Fruit fly (Drosophila melanogaster) whole organism, embryonic: Measurements from ENCODE around the gene cic.

Experiments used
- CG1024 ChIP-seq: fragments of 200-800 bp; sonication (Bioruptor generic); IDR thresholded peaks from 2 replicates; pipeline ENCODE4 v1.3.6; 2022; ENCODE audit warnings: missing biosample characterization, missing genetic modification characterization
- CG10543 ChIP-seq: fragments of 200-800 bp; sonication (Bioruptor generic); optimal IDR thresholded peaks from 3 replicates; lab custom pipeline; 2017; ENCODE audit warnings: missing biosample characterization, mild to moderate bottlenecking, missing genetic modification characterization, moderate library complexity
- CG11085 ChIP-seq: fragments of 200-800 bp; sonication (Bioruptor generic); IDR thresholded peaks from 2 replicates; pipeline ENCODE4 v1.3.6; 2022; ENCODE audit warnings: missing biosample characterization, missing genetic modification characterization
- CG12104 ChIP-seq: fragments of 200-800 bp; sonication (Bioruptor generic); optimal IDR thresholded peaks from 3 replicates; lab custom pipeline; 2016; ENCODE audit warnings: missing biosample characterization, missing genetic modification characterization
- CG13123 ChIP-seq: fragments of 200-800 bp; sonication (Bioruptor generic); optimal IDR thresholded peaks from 2 replicates; lab custom pipeline; 2016; ENCODE audit warnings: missing biosample characterization, missing genetic modification characterization
- CG18476 ChIP-seq: fragments of 200-800 bp; sonication (Bioruptor generic); optimal IDR thresholded peaks from 2 replicates; lab custom pipeline; 2016; ENCODE audit warnings: missing biosample characterization, mild to moderate bottlenecking, missing genetic modification characterization
- CG18599 ChIP-seq: fragments of 200-800 bp; sonication (Bioruptor generic); optimal IDR thresholded peaks from 3 replicates; lab custom pipeline; 2017; ENCODE audit warnings: missing biosample characterization, missing genetic modification characterization, mild to moderate bottlenecking, moderate library complexity, missing genetic modification reagents
- CG18764 ChIP-seq: fragments of 200-800 bp; sonication (Bioruptor generic); optimal IDR thresholded peaks from 3 replicates; lab custom pipeline; 2016; ENCODE audit warnings: missing biosample characterization, missing genetic modification characterization
- CG2116 ChIP-seq: fragments of 200-800 bp; sonication (Bioruptor generic); optimal IDR thresholded peaks from 3 replicates; lab custom pipeline; 2018; ENCODE audit warnings: missing biosample characterization, mild to moderate bottlenecking, missing genetic modification characterization
- CG2202 ChIP-seq: fragments of 200-800 bp; sonication (Bioruptor generic); optimal IDR thresholded peaks from 2 replicates; lab custom pipeline; 2018; ENCODE audit warnings: missing biosample characterization, mild to moderate bottlenecking, missing genetic modification characterization
- CG2678 ChIP-seq: fragments of 200-800 bp; sonication (Bioruptor generic); optimal IDR thresholded peaks from 3 replicates; lab custom pipeline; 2019; ENCODE audit warnings: missing biosample characterization, mild to moderate bottlenecking, missing genetic modification characterization, moderate library complexity
- CG30403 ChIP-seq: fragments of 200-800 bp; sonication (Bioruptor generic); optimal IDR thresholded peaks from 3 replicates; lab custom pipeline; 2016; ENCODE audit warnings: missing biosample characterization, missing genetic modification characterization
- CG3407 ChIP-seq: fragments of 200-800 bp; sonication (Bioruptor generic); optimal IDR thresholded peaks from 2 replicates; lab custom pipeline; 2018; ENCODE audit warnings: missing biosample characterization, mild to moderate bottlenecking, missing genetic modification characterization
- CG3838 ChIP-seq: fragments of 200-800 bp; sonication (Bioruptor generic); optimal IDR thresholded peaks from 3 replicates; lab custom pipeline; 2016; ENCODE audit warnings: missing biosample characterization, missing genetic modification characterization
- CG3847 ChIP-seq: fragments of 200-800 bp; sonication (Bioruptor generic); IDR thresholded peaks from 2 replicates; pipeline ENCODE4 v1.3.6; 2022; ENCODE audit warnings: missing biosample characterization, missing genetic modification characterization
- CG4707 ChIP-seq: fragments of 200-800 bp; sonication (Bioruptor generic); optimal IDR thresholded peaks from 2 replicates; lab custom pipeline; 2018; ENCODE audit warnings: missing biosample characterization, mild to moderate bottlenecking, missing genetic modification characterization, moderate library complexity
- CG5245 ChIP-seq: fragments of 200-800 bp; sonication (Bioruptor generic); optimal IDR thresholded peaks from 3 replicates; lab custom pipeline; 2016; ENCODE audit warnings: missing biosample characterization, missing genetic modification characterization
- CG7372 ChIP-seq: fragments of 200-800 bp; sonication (Bioruptor generic); IDR thresholded peaks from 2 replicates; pipeline ENCODE4 v1.3.6; 2022; ENCODE audit warnings: missing biosample characterization, missing genetic modification characterization
- CG8924 ChIP-seq: fragments of 200-800 bp; optimal IDR thresholded peaks from 3 replicates; lab custom pipeline; 2019; ENCODE audit warnings: missing biosample characterization, mild to moderate bottlenecking, missing genetic modification characterization, moderate library complexity
- CG9876 ChIP-seq: fragments of 200-800 bp; sonication (Bioruptor generic); optimal IDR thresholded peaks from 2 replicates; lab custom pipeline; 2016; ENCODE audit warnings: missing biosample characterization, missing genetic modification characterization
- Dbx ChIP-seq: fragments of 200-800 bp; sonication (Bioruptor generic); IDR thresholded peaks from 3 replicates; pipeline ENCODE4 v1.3.6; 2022; ENCODE audit warnings: missing biosample characterization, missing genetic modification characterization
- Dip3 ChIP-seq: fragments of 200-800 bp; sonication (Bioruptor generic); optimal IDR thresholded peaks from 3 replicates; lab custom pipeline; 2016; ENCODE audit warnings: missing biosample characterization, missing genetic modification characterization
- E2f1 ChIP-seq: fragments of 200-800 bp; sonication (Bioruptor generic); IDR thresholded peaks from 2 replicates; pipeline ENCODE4 v1.3.6; 2022; ENCODE audit warnings: missing biosample characterization, missing genetic modification characterization
- Ets97D ChIP-seq: fragments of 200-800 bp; sonication (Bioruptor generic); optimal IDR thresholded peaks from 3 replicates; lab custom pipeline; 2016; ENCODE audit warnings: missing biosample characterization, missing genetic modification characterization
- Fer2 ChIP-seq: fragments of 200-800 bp; sonication (Bioruptor generic); optimal IDR thresholded peaks from 2 replicates; lab custom pipeline; 2018; ENCODE audit warnings: missing biosample characterization, mild to moderate bottlenecking, missing genetic modification characterization, moderate library complexity
- HHEX ChIP-seq: fragments of 200-800 bp; sonication (Bioruptor generic); optimal IDR thresholded peaks from 3 replicates; lab custom pipeline; 2017; ENCODE audit warnings: missing biosample characterization, mild to moderate bottlenecking, missing genetic modification characterization, missing genetic modification reagents
- HLHmδ ChIP-seq: fragments of 200-800 bp; sonication (Bioruptor generic); optimal IDR thresholded peaks from 2 replicates; lab custom pipeline; 2018; ENCODE audit warnings: missing biosample characterization, mild to moderate bottlenecking, missing genetic modification characterization, moderate library complexity
- Hr39 ChIP-seq: fragments of >200 bp; optimal IDR thresholded peaks from 2 replicates; lab custom pipeline; 2017
- Hr51 ChIP-seq, 2 experiments: fragments of 200-800 bp; sonication (Bioruptor generic); optimal IDR thresholded peaks; 2 replicates in 1 of 2; 3 replicates in 1 of 2; lab custom pipeline; 2016 to 2018; ENCODE audit warnings: missing biosample characterization in 2 of 2, missing genetic modification characterization in 2 of 2, mild to moderate bottlenecking in 1 of 2, moderate library complexity in 1 of 2
- Kr ChIP-seq: fragments of 200-800 bp; sonication (Bioruptor generic); optimal IDR thresholded peaks from 2 replicates; lab custom pipeline; 2017; ENCODE audit warnings: missing biosample characterization, mild to moderate bottlenecking, missing genetic modification characterization
- MBD-R2 ChIP-seq: fragments of 200-800 bp; sonication (Bioruptor generic); IDR thresholded peaks from 2 replicates; pipeline ENCODE4 v1.3.6; 2022; ENCODE audit warnings: missing biosample characterization, missing genetic modification characterization
- Oli ChIP-seq: fragments of 200-800 bp; sonication (Bioruptor generic); optimal IDR thresholded peaks from 2 replicates; lab custom pipeline; 2018; ENCODE audit warnings: missing biosample characterization, mild to moderate bottlenecking, missing genetic modification characterization, moderate library complexity
- Rfx ChIP-seq: fragments of 200-800 bp; sonication (Bioruptor generic); IDR thresholded peaks from 2 replicates; pipeline ENCODE4 v1.3.6; 2022; ENCODE audit warnings: missing biosample characterization, missing genetic modification characterization
- Sin3A ChIP-seq: fragments of >200 bp; optimal IDR thresholded peaks from 2 replicates; lab custom pipeline; 2018
- Usf ChIP-seq: fragments of 200-800 bp; sonication (Bioruptor generic); optimal IDR thresholded peaks from 2 replicates; lab custom pipeline; 2017; ENCODE audit warnings: missing genotype, missing biosample characterization, missing genetic modification characterization
- ac ChIP-seq: fragments of 200-800 bp; sonication (Bioruptor generic); optimal IDR thresholded peaks from 3 replicates; lab custom pipeline; 2017; ENCODE audit warnings: missing biosample characterization, mild to moderate bottlenecking, missing genetic modification characterization
- crc ChIP-seq: fragments of 200-800 bp; sonication (Bioruptor generic); optimal IDR thresholded peaks from 2 replicates; lab custom pipeline; 2016; ENCODE audit warnings: missing biosample characterization, missing genetic modification characterization
- en ChIP-seq: fragments of 200-800 bp; sonication (Bioruptor generic); optimal IDR thresholded peaks from 2 replicates; lab custom pipeline; 2016; ENCODE audit warnings: missing biosample characterization, missing genetic modification characterization
- eve ChIP-seq, 2 experiments: fragments of >200 bp; optimal IDR thresholded peaks; 2 replicates each; lab custom pipeline; 2017; ENCODE audit warnings: missing biosample characterization in 2 of 2, missing genetic modification characterization in 2 of 2
- ham ChIP-seq: fragments of 200-800 bp; sonication (Bioruptor generic); IDR thresholded peaks from 2 replicates; pipeline ENCODE4 v1.3.6; 2022; ENCODE audit warnings: missing biosample characterization, missing genetic modification characterization
- mirr ChIP-seq: fragments of 200-800 bp; sonication (Bioruptor generic); optimal IDR thresholded peaks from 3 replicates; lab custom pipeline; 2018; ENCODE audit warnings: missing biosample characterization, mild to moderate bottlenecking, missing genetic modification characterization
- nerfin-2 ChIP-seq: fragments of 200-800 bp; sonication (Bioruptor generic); IDR thresholded peaks from 2 replicates; pipeline ENCODE4 v1.3.6; 2022; ENCODE audit warnings: missing biosample characterization, missing genetic modification characterization; ENCODE audit not compliant: partially characterized antibody
- salm ChIP-seq: fragments of 200-800 bp; sonication (Bioruptor generic); optimal IDR thresholded peaks from 2 replicates; lab custom pipeline; 2018; ENCODE audit warnings: missing biosample characterization, mild to moderate bottlenecking, missing genetic modification characterization
- sens ChIP-seq: fragments of 200-800 bp; sonication (Bioruptor generic); peaks from one replicate; lab custom pipeline; 2016; ENCODE audit warnings: missing biosample characterization, missing genetic modification characterization
- shn ChIP-seq: fragments of 200-800 bp; sonication (Bioruptor generic); optimal IDR thresholded peaks from 3 replicates; lab custom pipeline; 2016; ENCODE audit warnings: missing biosample characterization, missing genetic modification characterization
- slbo ChIP-seq: fragments of 200-800 bp; sonication (Bioruptor generic); IDR thresholded peaks from 2 replicates; pipeline ENCODE4 v1.3.6; 2022; ENCODE audit warnings: missing biosample characterization, missing genetic modification characterization
- slou ChIP-seq: fragments of 200-800 bp; sonication (Bioruptor generic); optimal IDR thresholded peaks from 3 replicates; lab custom pipeline; 2016; ENCODE audit warnings: missing biosample characterization, missing genetic modification characterization
- so ChIP-seq: fragments of 200-800 bp; sonication (Bioruptor generic); IDR thresholded peaks from 3 replicates; pipeline ENCODE4 v1.3.6; 2022; ENCODE audit warnings: missing biosample characterization, missing genetic modification characterization
- stc ChIP-seq: fragments of 200-800 bp; sonication (Bioruptor generic); IDR thresholded peaks from 2 replicates; pipeline ENCODE4 v1.3.6; 2022; ENCODE audit warnings: missing biosample characterization, missing genetic modification characterization
- trh ChIP-seq: fragments of 200-800 bp; sonication (Bioruptor generic); optimal IDR thresholded peaks from 2 replicates; lab custom pipeline; 2016; ENCODE audit warnings: missing biosample characterization, missing genetic modification characterization
- ttk ChIP-seq: fragments of 200-800 bp; sonication (Bioruptor generic); IDR thresholded peaks from 2 replicates; pipeline ENCODE4 v2.1.2; 2022; ENCODE audit warnings: missing biosample characterization, missing genetic modification characterization
- vfl ChIP-seq: fragments of 200-800 bp; sonication (Bioruptor generic); optimal IDR thresholded peaks from 2 replicates; lab custom pipeline; 2016; ENCODE audit warnings: missing biosample characterization, missing genetic modification characterization

cic gene

DNA sequence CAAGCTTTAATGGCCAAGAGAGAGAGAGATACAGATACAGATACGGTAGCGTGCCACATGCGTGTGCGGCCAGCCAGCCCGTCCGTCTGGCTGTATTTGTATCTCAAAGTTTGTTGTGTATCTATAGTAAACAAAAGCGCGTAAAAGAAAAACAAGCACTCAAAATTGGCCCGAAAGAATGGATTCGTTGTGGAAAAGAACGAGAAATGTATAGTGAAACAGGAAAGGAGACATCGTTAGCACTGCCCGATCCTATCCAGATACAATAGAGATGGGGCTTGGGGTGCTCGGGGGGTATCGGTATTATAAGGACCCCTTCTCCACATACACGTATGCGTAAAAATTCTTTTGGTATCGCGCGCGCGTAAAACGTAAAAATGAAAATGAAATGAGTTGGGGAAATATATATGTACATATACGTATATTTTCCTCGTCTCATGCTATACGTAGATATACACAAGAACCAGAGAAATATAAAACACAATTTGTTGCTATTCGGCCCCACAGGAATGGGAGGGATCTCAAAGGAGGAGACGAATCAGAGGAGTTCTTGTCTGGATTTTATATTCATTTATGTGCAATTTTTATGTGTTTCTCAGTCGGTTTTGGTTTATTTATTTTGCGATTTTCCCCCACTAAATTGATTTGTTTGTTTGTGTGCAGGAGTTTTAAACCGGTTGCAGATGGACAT lies 11.4 kb downstream of the cic start (continued):
- TF ChIP-seq nerfin-2: no peak
- no peak for TF ChIP-seq CG1024 (GFP tag; lab: Robert Waterston, UW)
- TF ChIP-seq slou (GFP tag; lab: Kevin White, UChicago): no peak
- no peak for TF ChIP-seq Fer2
- no peak for TF ChIP-seq shn
- TF ChIP-seq CG2678 (tag; lab: Kevin White, UChicago): peak; percentile 36
- no peak for TF ChIP-seq Dip3
- no peak for TF ChIP-seq CG13123 (GFP tag; lab: Kevin White, UChicago)
- TF ChIP-seq CG3407: peak; percentile 53
- no peak for TF ChIP-seq ac (GFP tag; lab: Kevin White, UChicago)
- no peak for TF ChIP-seq CG3847
- no peak for TF ChIP-seq CG30403
- no peak for TF ChIP-seq ham
- TF ChIP-seq salm: peak; percentile 35
- TF ChIP-seq CG3838 (GFP tag; lab: Kevin White, UChicago): no peak
- no peak for TF ChIP-seq crc
- TF ChIP-seq Rfx (GFP tag; lab: Robert Waterston, UW): no peak
- TF ChIP-seq sens: no peak
- TF ChIP-seq slbo (GFP tag; lab: Robert Waterston, UW): no peak
- no peak for TF ChIP-seq CG18476
- TF ChIP-seq vfl (GFP tag; lab: Kevin White, UChicago): no peak
- no peak for TF ChIP-seq CG9876
- TF ChIP-seq Hr39 (lab: Kevin White, UChicago): no peak
- peak; percentile 51 for TF ChIP-seq HLHmδ (GFP tag; lab: Kevin White, UChicago)
- no peak for TF ChIP-seq Hr51 (GFP tag; optimal IDR thresholded peaks at IDR 0.05; lab: Kevin White, UChicago)
- no peak for TF ChIP-seq stc (GFP tag; lab: Robert Waterston, UW)
- peak; percentile 32 for TF ChIP-seq CG4707 (GFP tag; lab: Kevin White, UChicago)
- TF ChIP-seq E2f1 (GFP tag; lab: Robert Waterston, UW): no peak
- no peak for TF ChIP-seq Usf
- TF ChIP-seq CG12104 (GFP tag; lab: Kevin White, UChicago): no peak
- TF ChIP-seq so (GFP tag; lab: Robert Waterston, UW): peak; percentile 37; the same call in 2 of the 3 replicates
- TF ChIP-seq CG2116 (GFP tag; lab: Kevin White, UChicago): no peak
- TF ChIP-seq ttk: no peak
- no peak for TF ChIP-seq MBD-R2 (GFP tag; lab: Robert Waterston, UW)
- TF ChIP-seq HHEX (GFP tag; lab: Kevin White, UChicago): peak; percentile 15
- no peak for TF ChIP-seq CG7372 (GFP tag; lab: Robert Waterston, UW)
- TF ChIP-seq Kr (GFP tag; lab: Kevin White, UChicago): peak; percentile 31
- no peak for TF ChIP-seq CG11085
- peak; percentile 52 for TF ChIP-seq CG2202
- no peak for TF ChIP-seq Oli (tag; lab: Kevin White, UChicago)
- peak; percentile 43 for TF ChIP-seq mirr
- no peak for TF ChIP-seq Dbx (GFP tag; lab: Robert Waterston, UW)
- TF ChIP-seq CG18764 (GFP tag; lab: Kevin White, UChicago): no peak
- no peak for TF ChIP-seq eve (GFP tag; optimal IDR thresholded peaks at IDR 0.05; lab: Kevin White, UChicago)
- no peak for TF ChIP-seq CG8924 (tag; lab: Kevin White, UChicago)
- peak; percentile 76 for TF ChIP-seq CG10543 (GFP tag; lab: Kevin White, UChicago)
- TF ChIP-seq trh (GFP tag; lab: Kevin White, UChicago): no peak
- no peak for TF ChIP-seq en (GFP tag; lab: Kevin White, UChicago)
- TF ChIP-seq CG5245: no peak
- TF ChIP-seq Sin3A (lab: Kevin White, UChicago): no peak
- TF ChIP-seq Ets97D (GFP tag; lab: Kevin White, UChicago): no peak
- TF ChIP-seq CG18599 (GFP tag; lab: Kevin White, UChicago): peak; percentile 60
